Worm (Caenorhabditis elegans): ENCODE results near the gene F54E7.6.

F54E7.6 gene

ce11 chrIII:5667952-5668489 lies 7.1 kb upstream of the F54E7.6 start:
- TF ChIP-seq flh-1 (GFP tag; optimal IDR thresholded peaks at IDR 0.05), result no peak
- TF ChIP-seq nhr-12 (tag; optimal IDR thresholded peaks at IDR 0.05), result no peak
- peak; percentile 53 for TF ChIP-seq zip-8 (tag; optimal IDR thresholded peaks at IDR 0.05)
- TF ChIP-seq nhr-2 (tag; optimal IDR thresholded peaks at IDR 0.05), result peak; percentile 98
- TF ChIP-seq unc-39 (tag; optimal IDR thresholded peaks at IDR 0.05), result no peak
- no peak for TF ChIP-seq mab-5 (tag; optimal IDR thresholded peaks at IDR 0.05)
- TF ChIP-seq bed-3 (GFP tag; optimal IDR thresholded peaks at IDR 0.05), result no peak
- peak; percentile 63 for TF ChIP-seq mls-2 (tag; optimal IDR thresholded peaks at IDR 0.05)
- no peak for TF ChIP-seq tbx-8 (GFP tag; optimal IDR thresholded peaks at IDR 0.05)
- no peak for TF ChIP-seq ceh-43 (GFP tag; optimal IDR thresholded peaks at IDR 0.05)
- no peak for TF ChIP-seq nhr-76 (tag; optimal IDR thresholded peaks at IDR 0.05)
- no peak for TF ChIP-seq drap-1 (GFP tag; optimal IDR thresholded peaks at IDR 0.05)
- TF ChIP-seq ces-1 (GFP tag; optimal IDR thresholded peaks at IDR 0.05), result no peak
- TF ChIP-seq ceh-39 (tag; optimal IDR thresholded peaks at IDR 0.05), result no peak
- TF ChIP-seq pha-4 (tag; optimal IDR thresholded peaks at IDR 0.05), result no peak
- no peak for TF ChIP-seq nhr-28 (tag; optimal IDR thresholded peaks at IDR 0.05)
- peak; percentile 29 for TF ChIP-seq sptf-1 (tag; optimal IDR thresholded peaks at IDR 0.05)
- TF ChIP-seq mep-1 (tag; optimal IDR thresholded peaks at IDR 0.05), result no peak
- TF ChIP-seq blmp-1 (tag; optimal IDR thresholded peaks at IDR 0.05), result no peak
- TF ChIP-seq lin-13 (tag; optimal IDR thresholded peaks at IDR 0.05), result no peak
- TF ChIP-seq ham-2 (GFP tag; optimal IDR thresholded peaks at IDR 0.05), result peak; percentile 62
- no peak for TF ChIP-seq unc-62 (GFP tag; optimal IDR thresholded peaks at IDR 0.05)
- TF ChIP-seq hlh-1 (tag; optimal IDR thresholded peaks at IDR 0.05), result no peak
- TF ChIP-seq cnd-1 (tag; optimal IDR thresholded peaks at IDR 0.05), result peak; percentile 19
- peak; percentile 1 for TF ChIP-seq lsy-2 (tag; optimal IDR thresholded peaks at IDR 0.05)
- peak; percentile 78 for TF ChIP-seq elt-1 (tag; optimal IDR thresholded peaks at IDR 0.05; ENCODE audit: borderline replicate concordance, insufficient read depth)

ce11 chrIII:5665710-5666109 lies 4.8 kb upstream of the F54E7.6 start:
- TF ChIP-seq ceh-39 (tag; optimal IDR thresholded peaks at IDR 0.05) (no peak), ces-1 (GFP tag; optimal IDR thresholded peaks at IDR 0.05) (peak; percentile 68), ham-2 (GFP tag; optimal IDR thresholded peaks at IDR 0.05) (peak; percentile 3)

- TF ChIP-seq elt-3 (tag; optimal IDR thresholded peaks at IDR 0.05) (no peak), pha-4 (tag; optimal IDR thresholded peaks at IDR 0.05) (peak; percentile 38), unc-120 (tag; optimal IDR thresholded peaks at IDR 0.05; ENCODE audit: poor library complexity, severe bottlenecking) (no peak), M03D4.4 (tag; optimal IDR thresholded peaks at IDR 0.05) (no peak), nhr-12 (tag; optimal IDR thresholded peaks at IDR 0.05) (no peak), blmp-1 (tag; optimal IDR thresholded peaks at IDR 0.05) (peak; percentile 91), drap-1 (GFP tag; optimal IDR thresholded peaks at IDR 0.05) (no peak), mls-2 (tag; optimal IDR thresholded peaks at IDR 0.05) (no peak), flh-1 (GFP tag; optimal IDR thresholded peaks at IDR 0.05) (no peak), elt-1 (tag; optimal IDR thresholded peaks at IDR 0.05; ENCODE audit: borderline replicate concordance, insufficient read depth) (no peak), bed-3 (GFP tag; optimal IDR thresholded peaks at IDR 0.05) (no peak)
Observed at ce11 chrIII:5665278-5665677, 4.4 kb upstream of the F54E7.6 start.

ce11 chrIII:5663933-5664332 lies 3.0 kb upstream of the F54E7.6 start, which contains the start of gene par-3:
Gene par-3 (plus strand): TSS chrIII:5664233.
- no peak for TF ChIP-seq ces-1 (GFP tag; optimal IDR thresholded peaks at IDR 0.05)
- no peak for TF ChIP-seq hlh-1 (tag; optimal IDR thresholded peaks at IDR 0.05)
- TF ChIP-seq ceh-43 (GFP tag; optimal IDR thresholded peaks at IDR 0.05), result no peak
- TF ChIP-seq mab-5 (tag; optimal IDR thresholded peaks at IDR 0.05), result no peak
- no peak for TF ChIP-seq M03D4.4 (tag; optimal IDR thresholded peaks at IDR 0.05)
- no peak for TF ChIP-seq zip-8 (tag; optimal IDR thresholded peaks at IDR 0.05)
- no peak for TF ChIP-seq tbx-8 (GFP tag; optimal IDR thresholded peaks at IDR 0.05)
- TF ChIP-seq nhr-237 (tag; optimal IDR thresholded peaks at IDR 0.05), result no peak
- TF ChIP-seq mls-2 (tag; optimal IDR thresholded peaks at IDR 0.05), result no peak
- TF ChIP-seq ham-2 (GFP tag; optimal IDR thresholded peaks at IDR 0.05), result no peak
- TF ChIP-seq unc-62 (GFP tag; optimal IDR thresholded peaks at IDR 0.05), result no peak
- no peak for TF ChIP-seq ztf-11 (tag; optimal IDR thresholded peaks at IDR 0.05)

ce11 chrIII:5663521-5663920 lies 2.6 kb upstream of the F54E7.6 start:
- TF ChIP-seq elt-3 (tag; optimal IDR thresholded peaks at IDR 0.05) (no peak), ceh-83 (GFP tag; optimal IDR thresholded peaks at IDR 0.05) (no peak), pha-4 (tag; optimal IDR thresholded peaks at IDR 0.05) (no peak), ces-1 (GFP tag; optimal IDR thresholded peaks at IDR 0.05) (no peak), mls-2 (tag; optimal IDR thresholded peaks at IDR 0.05) (no peak), flh-1 (GFP tag; optimal IDR thresholded peaks at IDR 0.05) (no peak), bed-3 (GFP tag; optimal IDR thresholded peaks at IDR 0.05) (no peak), unc-39 (tag; optimal IDR thresholded peaks at IDR 0.05) (no peak), lin-32 (GFP tag; optimal IDR thresholded peaks at IDR 0.05) (no peak)
